Worm (Caenorhabditis elegans) whole organism, L4 larva: ENCODE measurements around the gene cpg-2.
A peak's percentile ranks its signal among the peaks of the same experiment; 100 is the strongest.

Experiments
- F37D6.2 ChIP-seq: sonication (generic microtip); optimal IDR thresholded peaks from 2 replicates; lab custom pipeline; 2016; ENCODE audit warnings: mild to moderate bottlenecking, missing genetic modification characterization, missing compliant biosample characterization
- T20F7.1 ChIP-seq: fragments of 200-800 bp; sonication (Bioruptor generic); optimal IDR thresholded peaks from 2 replicates; lab custom pipeline; 2018; ENCODE audit warnings: mild to moderate bottlenecking, missing genetic modification characterization, missing compliant biosample characterization
- aha-1 ChIP-seq: fragments of 150-350 bp; peaks from one replicate; lab custom pipeline; 2014; ENCODE audit warnings: missing biosample characterization, missing genetic modification characterization
- aly-2 ChIP-seq: sonication (generic microtip); optimal IDR thresholded peaks from 2 replicates; lab custom pipeline; 2018; ENCODE audit warnings: missing biosample characterization, missing genetic modification characterization
- ama-1 ChIP-seq: fragments of 150-350 bp; optimal IDR thresholded peaks from 2 replicates; lab custom pipeline; 2014; ENCODE audit warnings: inconsistent platforms, mixed read lengths
- arid-1 ChIP-seq: fragments of 200-800 bp; sonication (Bioruptor generic); conservative IDR thresholded peaks from 2 replicates; pipeline ENCODE4 v1.3.6; 2022; ENCODE audit warnings: missing genetic modification reagents, missing genetic modification characterization, missing compliant biosample characterization
- ceh-62 ChIP-seq: sonication (generic microtip); optimal IDR thresholded peaks from 2 replicates; lab custom pipeline; 2017; ENCODE audit warnings: missing biosample characterization, missing genetic modification characterization
- daf-16 ChIP-seq, 3 experiments: sonication (generic microtip); optimal IDR thresholded peaks; 2 replicates each; lab custom pipeline; 2016 to 2017; ENCODE audit warnings: missing genetic modification characterization in 3 of 3, missing genetic modification reagents in 3 of 3, mild to moderate bottlenecking in 2 of 3, missing compliant biosample characterization in 2 of 3, missing biosample characterization in 1 of 3, moderate library complexity in 1 of 3
- dmd-8 ChIP-seq: fragments of 200-800 bp; sonication (Bioruptor generic); IDR thresholded peaks from 2 replicates; pipeline ENCODE4 v1.3.6; 2022; ENCODE audit warnings: missing genetic modification characterization, missing compliant biosample characterization
- dpl-1 ChIP-seq: fragments of 150-350 bp; optimal IDR thresholded peaks from 2 replicates; lab custom pipeline; 2014; ENCODE audit warnings: missing biosample characterization, missing genetic modification reagents, missing genetic modification characterization
- fkh-10 ChIP-seq: fragments of 150-350 bp; optimal IDR thresholded peaks from 2 replicates; lab custom pipeline; 2014; ENCODE audit warnings: missing biosample characterization, missing genetic modification reagents, missing genetic modification characterization
- hlh-30 ChIP-seq: sonication (generic microtip); optimal IDR thresholded peaks from 2 replicates; lab custom pipeline; 2017; ENCODE audit warnings: antibody characterized with exemption, mild to moderate bottlenecking, missing genetic modification characterization, missing compliant biosample characterization; ENCODE audit not compliant: insufficient read depth
- jun-1 ChIP-seq: fragments of 150-350 bp; optimal IDR thresholded peaks from 2 replicates; lab custom pipeline; 2014; ENCODE audit warnings: missing biosample characterization, missing genetic modification reagents, missing genetic modification characterization
- lin-38 ChIP-seq: fragments of 200-800 bp; sonication (Bioruptor generic); IDR thresholded peaks from 2 replicates; pipeline ENCODE4 v1.3.6; 2022; ENCODE audit warnings: missing genetic modification reagents, missing genetic modification characterization, missing compliant biosample characterization
- lin-39 ChIP-seq: fragments of 150-350 bp; optimal IDR thresholded peaks from 2 replicates; lab custom pipeline; 2014; ENCODE audit warnings: missing biosample characterization, missing genetic modification reagents, missing genetic modification characterization
- lsy-2 ChIP-seq, 2 experiments: fragments of 150-350 bp in 1 of 2; sonication (generic microtip) in 1 of 2; optimal IDR thresholded peaks; 2 replicates each; lab custom pipeline; 2014 to 2017; ENCODE audit warnings: missing biosample characterization in 2 of 2, missing genetic modification characterization in 2 of 2
- mep-1 ChIP-seq: fragments of 150-350 bp; sonication (generic microtip); optimal IDR thresholded peaks from 3 replicates; lab custom pipeline; 2014; ENCODE audit warnings: missing biosample characterization, missing genetic modification characterization
- mes-2 ChIP-seq: sonication (generic microtip); optimal IDR thresholded peaks from 2 replicates; lab custom pipeline; 2016; ENCODE audit warnings: missing genotype, mild to moderate bottlenecking, missing genetic modification characterization, missing compliant biosample characterization; ENCODE audit not compliant: poor library complexity, severe bottlenecking
- mxl-2 ChIP-seq: fragments of 200-800 bp; sonication (Bioruptor generic); conservative IDR thresholded peaks from 2 replicates; pipeline ENCODE4 v1.3.6; 2022; ENCODE audit warnings: missing genetic modification reagents, missing genetic modification characterization, missing compliant biosample characterization
- nhr-25 ChIP-seq: sonication (generic microtip); optimal IDR thresholded peaks from 2 replicates; lab custom pipeline; 2017; ENCODE audit warnings: missing genetic modification characterization, mild to moderate bottlenecking, missing compliant biosample characterization, antibody characterized with exemption, moderate library complexity, borderline replicate concordance; ENCODE audit not compliant: insufficient read depth
- nhr-28 ChIP-seq: fragments of 150-350 bp; optimal IDR thresholded peaks from 2 replicates; lab custom pipeline; 2014; ENCODE audit warnings: missing biosample characterization, missing genetic modification characterization
- pha-4 ChIP-seq, 2 experiments: fragments of 150-350 bp in 1 of 2; fragments of 200-800 bp in 1 of 2; sonication (Bioruptor generic) in 1 of 2; IDR thresholded peaks in 1 of 2; optimal IDR thresholded peaks in 1 of 2; 2 replicates each; pipeline versions ENCODE4 v1.3.6 to Lab custom; 2014 to 2022; ENCODE audit warnings: missing genetic modification characterization in 2 of 2, missing genetic modification reagents in 2 of 2, missing biosample characterization in 1 of 2, missing compliant biosample characterization in 1 of 2
- php-3 ChIP-seq: fragments of 200-800 bp; sonication (Bioruptor generic); IDR thresholded peaks from 2 replicates; pipeline ENCODE4 v1.3.6; 2022; ENCODE audit warnings: missing genetic modification reagents, missing genetic modification characterization, missing compliant biosample characterization
- snpc-1.2 ChIP-seq: fragments of 200-800 bp; sonication (Bioruptor generic); IDR thresholded peaks from 2 replicates; pipeline ENCODE4 v1.3.6; 2022; ENCODE audit warnings: missing genetic modification reagents, missing genetic modification characterization, missing compliant biosample characterization
- spr-1 ChIP-seq: sonication (generic microtip); optimal IDR thresholded peaks from 2 replicates; lab custom pipeline; 2016; ENCODE audit warnings: mild to moderate bottlenecking, missing genetic modification characterization, missing compliant biosample characterization
- tag-97 ChIP-seq: fragments of 200-800 bp; sonication (Bioruptor generic); IDR thresholded peaks from 2 replicates; pipeline ENCODE4 v1.3.6; 2022; ENCODE audit warnings: missing genetic modification characterization, missing compliant biosample characterization
- unc-39 ChIP-seq: sonication (generic microtip); optimal IDR thresholded peaks from 2 replicates; lab custom pipeline; 2017; ENCODE audit warnings: missing biosample characterization, missing genetic modification characterization
- zfp-2 ChIP-seq: sonication (generic microtip); optimal IDR thresholded peaks from 2 replicates; lab custom pipeline; 2016; ENCODE audit warnings: mild to moderate bottlenecking, missing genetic modification characterization, missing compliant biosample characterization

cpg-2 gene

ce11 chrIII:7068520-7069113, 35.2 kb downstream of the cpg-2 start, which contains the start of the genes ubc-18 and R01H2.8:
ubc-18 (minus strand) TSS chrIII:7068570.
R01H2.8 (plus strand) TSS chrIII:7069063.
- TF ChIP-seq lsy-2 (tag; optimal IDR thresholded peaks at IDR 0.05; lab: Kevin White, UChicago) (peak in 1 of 2 experiments; percentile 63), mep-1 (tag; lab: Kevin White, UChicago) (peak; percentile 5), T20F7.1 (GFP tag; lab: Kevin White, UChicago) (peak; percentile 20), arid-1 (GFP tag; lab: Robert Waterston, UW) (no peak), daf-16 (GFP tag; optimal IDR thresholded peaks at IDR 0.05; lab: Kevin White, UChicago) (no peak), daf-16 (tag; optimal IDR thresholded peaks at IDR 0.05; lab: Kevin White, UChicago) (peak; percentile 48), dpl-1 (GFP tag; lab: Kevin White, UChicago) (peak; percentile 91), mxl-2 (no peak), ama-1 (lab: Kevin White, UChicago) (no peak), spr-1 (tag; lab: Kevin White, UChicago) (no peak), lin-38 (peak; percentile 53), hlh-30 (tag; lab: Kevin White, UChicago) (peak; percentile 16), mes-2 (peak; percentile 62)

- TF ChIP-seq aha-1 (tag; lab: Kevin White, UChicago) (peak; percentile 39), F37D6.2 (no peak), mes-2 (peak; percentile 56)
These were observed 36.3 kb downstream of the cpg-2 start, which contains the start of gene ger-1 for ce11 chrIII:7067385-7067896. ger-1 (minus strand) TSS chrIII:7067477.

ce11 chrIII:7064185-7064584, 39.6 kb downstream of the cpg-2 start, which contains the start of gene R01H2.4:
R01H2.4 (minus strand) TSS chrIII:7064285.
- TF ChIP-seq nhr-28 (tag; lab: Kevin White, UChicago) (no peak), T20F7.1 (GFP tag; lab: Kevin White, UChicago) (no peak)

ce11 chrIII:7063061-7063460, 40.7 kb downstream of the cpg-2 start:
- TF ChIP-seq lin-39 (tag; lab: Kevin White, UChicago) (no peak), aly-2 (tag; lab: Kevin White, UChicago) (no peak), lin-38 (no peak), aha-1 (tag; lab: Kevin White, UChicago) (peak; percentile 93), fkh-10 (GFP tag; lab: Kevin White, UChicago) (no peak)

ce11 chrIII:7062580-7062979, 41.2 kb downstream of the cpg-2 start, which contains the start of gene R01H2.1:
R01H2.1 (plus strand) TSS chrIII:7062880.
- TF ChIP-seq php-3 (no peak), tag-97 (no peak), pha-4 (GFP tag; IDR thresholded peaks at IDR 0.05; lab: Robert Waterston, UW) (no peak), pha-4 (tag; optimal IDR thresholded peaks at IDR 0.05; lab: Kevin White, UChicago) (no peak), snpc-1.2 (no peak)

ce11 chrIII:7060531-7061095, 43.2 kb downstream of the cpg-2 start, which contains the start of gene egg-2:
egg-2 (minus strand) TSS chrIII:7060583.
- TF ChIP-seq nhr-25 (tag; lab: Kevin White, UChicago) (no peak), hlh-30 (tag; lab: Kevin White, UChicago) (no peak), unc-39 (tag; lab: Kevin White, UChicago) (no peak), dmd-8 (no peak), pha-4 (GFP tag; IDR thresholded peaks at IDR 0.05; lab: Robert Waterston, UW) (no peak), pha-4 (tag; optimal IDR thresholded peaks at IDR 0.05; lab: Kevin White, UChicago) (no peak), arid-1 (GFP tag; lab: Robert Waterston, UW) (no peak), jun-1 (tag; lab: Kevin White, UChicago) (no peak), ceh-62 (tag; lab: Kevin White, UChicago) (no peak), zfp-2 (tag; lab: Kevin White, UChicago) (no peak)
